Worm (Caenorhabditis elegans) whole organism, young adult: ENCODE measurements around the gene dnc-1.

ENCODE experiments used
- C17E4.6 ChIP-seq: fragments of 200-800 bp; sonication (Bioruptor generic); IDR thresholded peaks from 2 replicates; pipeline ENCODE4 v1.3.6; 2022; ENCODE audit warnings: missing genetic modification reagents, missing genetic modification characterization, missing compliant biosample characterization
- F39B2.1 ChIP-seq: fragments of 200-800 bp; sonication (Bioruptor generic); IDR thresholded peaks from 2 replicates; pipeline ENCODE4 v1.3.6; 2022; ENCODE audit warnings: missing genetic modification reagents, missing genetic modification characterization, missing compliant biosample characterization
- F49E8.2 ChIP-seq: sonication (generic microtip); optimal IDR thresholded peaks from 3 replicates; lab custom pipeline; 2017; ENCODE audit warnings: missing genetic modification characterization, mild to moderate bottlenecking, missing compliant biosample characterization, antibody characterized with exemption, moderate library complexity; ENCODE audit not compliant: insufficient read depth
- F52B5.7 ChIP-seq: sonication (generic microtip); optimal IDR thresholded peaks from 2 replicates; lab custom pipeline; 2016; ENCODE audit warnings: mild to moderate bottlenecking, missing genetic modification characterization, missing compliant biosample characterization
- F57A8.1 ChIP-seq: fragments of 200-800 bp; sonication (Bioruptor generic); optimal IDR thresholded peaks from 2 replicates; lab custom pipeline; 2018; ENCODE audit warnings: mild to moderate bottlenecking, missing genetic modification characterization, moderate library complexity, missing compliant biosample characterization
- F57C9.4 ChIP-seq: sonication (generic microtip); optimal IDR thresholded peaks from 2 replicates; lab custom pipeline; 2017; ENCODE audit warnings: mild to moderate bottlenecking, missing genetic modification characterization, missing compliant biosample characterization
- K11D2.4 ChIP-seq: fragments of 200-800 bp; sonication (Bioruptor generic); IDR thresholded peaks from 2 replicates; pipeline ENCODE4 v1.3.6; 2022; ENCODE audit warnings: missing genetic modification reagents, missing genetic modification characterization, missing compliant biosample characterization
- T07F8.4 ChIP-seq: sonication (generic microtip); optimal IDR thresholded peaks from 2 replicates; lab custom pipeline; 2016; ENCODE audit warnings: mild to moderate bottlenecking, missing genetic modification characterization, moderate library complexity, missing compliant biosample characterization
- Y56A3A.18 ChIP-seq: fragments of 200-800 bp; sonication (Bioruptor generic); IDR thresholded peaks from 2 replicates; pipeline ENCODE4 v1.3.6; 2022; ENCODE audit warnings: missing genetic modification reagents, missing genetic modification characterization, missing compliant biosample characterization
- Y67H2A.10 ChIP-seq: fragments of 200-800 bp; sonication (Bioruptor generic); conservative IDR thresholded peaks from 2 replicates; pipeline ENCODE4 v1.3.6; 2022; ENCODE audit warnings: missing genetic modification reagents, missing genetic modification characterization, missing compliant biosample characterization
- atf-7 ChIP-seq: sonication (generic microtip); optimal IDR thresholded peaks from 2 replicates; lab custom pipeline; 2017; ENCODE audit warnings: mild to moderate bottlenecking, missing genetic modification characterization, missing compliant biosample characterization
- attf-3 ChIP-seq: fragments of 200-800 bp; sonication (Bioruptor generic); conservative IDR thresholded peaks from 2 replicates; pipeline ENCODE4 v1.3.6; 2022; ENCODE audit warnings: missing genetic modification reagents, missing genetic modification characterization, missing compliant biosample characterization
- attf-5 ChIP-seq: fragments of 200-800 bp; sonication (Bioruptor generic); optimal IDR thresholded peaks from 2 replicates; lab custom pipeline; 2018; ENCODE audit warnings: mild to moderate bottlenecking, missing genetic modification characterization, missing compliant biosample characterization
- ceh-58 ChIP-seq: fragments of 200-800 bp; sonication (Bioruptor generic); IDR thresholded peaks from 2 replicates; pipeline ENCODE4 v1.3.6; 2022; ENCODE audit warnings: missing genetic modification characterization, missing compliant biosample characterization
- ceh-79 ChIP-seq: sonication (generic microtip); optimal IDR thresholded peaks from 2 replicates; lab custom pipeline; 2017; ENCODE audit warnings: mild to moderate bottlenecking, missing genetic modification characterization, missing compliant biosample characterization
- efl-1 ChIP-seq: fragments of 150-350 bp; optimal IDR thresholded peaks from 2 replicates; lab custom pipeline; 2014; ENCODE audit warnings: missing biosample characterization, missing genetic modification reagents, missing genetic modification characterization
- egrh-3 ChIP-seq: fragments of 200-800 bp; sonication (Bioruptor generic); IDR thresholded peaks from 2 replicates; pipeline ENCODE4 v1.3.6; 2022; ENCODE audit warnings: missing genetic modification reagents, missing genetic modification characterization, missing compliant biosample characterization
- ets-4 ChIP-seq: fragments of 200-800 bp; sonication (Bioruptor generic); optimal IDR thresholded peaks from 2 replicates; lab custom pipeline; 2018; ENCODE audit warnings: mild to moderate bottlenecking, missing genetic modification characterization, missing compliant biosample characterization
- gei-17 ChIP-seq: fragments of 200-800 bp; sonication (Bioruptor generic); optimal IDR thresholded peaks from 2 replicates; lab custom pipeline; 2018; ENCODE audit warnings: mild to moderate bottlenecking, missing genetic modification characterization, missing compliant biosample characterization
- lag-1 ChIP-seq: fragments of 200-800 bp; sonication (Bioruptor generic); IDR thresholded peaks from 2 replicates; pipeline ENCODE4 v1.3.6; 2022; ENCODE audit warnings: missing genetic modification reagents, missing genetic modification characterization, missing compliant biosample characterization
- let-526 ChIP-seq: fragments of 200-800 bp; sonication (Bioruptor generic); IDR thresholded peaks from 2 replicates; pipeline ENCODE4 v1.3.6; 2022; ENCODE audit warnings: missing genetic modification reagents, missing genetic modification characterization, missing compliant biosample characterization
- lin-40 ChIP-seq: sonication (generic microtip); optimal IDR thresholded peaks from 2 replicates; lab custom pipeline; 2016; ENCODE audit warnings: missing genetic modification characterization, mild to moderate bottlenecking, missing compliant biosample characterization, missing genotype, missing genetic modification reagents
- madf-10 ChIP-seq: sonication (generic microtip); optimal IDR thresholded peaks from 2 replicates; lab custom pipeline; 2016; ENCODE audit warnings: mild to moderate bottlenecking, missing genetic modification characterization, missing compliant biosample characterization
- madf-6 ChIP-seq: fragments of 200-800 bp; sonication (Bioruptor generic); IDR thresholded peaks from 2 replicates; pipeline ENCODE4 v1.3.6; 2022; ENCODE audit warnings: missing genetic modification reagents, missing genetic modification characterization, missing compliant biosample characterization
- mel-28 ChIP-seq: sonication (generic microtip); optimal IDR thresholded peaks from 2 replicates; lab custom pipeline; 2016; ENCODE audit warnings: borderline replicate concordance, mild to moderate bottlenecking, missing genetic modification characterization, missing compliant biosample characterization
- mxl-1 ChIP-seq: sonication (generic microtip); optimal IDR thresholded peaks from 2 replicates; lab custom pipeline; 2016; ENCODE audit warnings: missing genetic modification characterization, missing compliant biosample characterization
- nhr-179 ChIP-seq: sonication (generic microtip); optimal IDR thresholded peaks from 2 replicates; lab custom pipeline; 2016; ENCODE audit warnings: mild to moderate bottlenecking, missing genetic modification characterization, missing compliant biosample characterization
- pbrm-1 ChIP-seq: fragments of 200-800 bp; sonication (Bioruptor generic); IDR thresholded peaks from 2 replicates; pipeline ENCODE4 v1.3.6; 2022; ENCODE audit warnings: missing genetic modification reagents, missing genetic modification characterization, missing compliant biosample characterization
- repo-1 ChIP-seq: sonication (generic microtip); optimal IDR thresholded peaks from 2 replicates; lab custom pipeline; 2017; ENCODE audit warnings: mild to moderate bottlenecking, missing genetic modification characterization, missing compliant biosample characterization
- snpc-3.4 ChIP-seq: sonication (generic microtip); optimal IDR thresholded peaks from 2 replicates; lab custom pipeline; 2017; ENCODE audit warnings: missing genetic modification characterization, mild to moderate bottlenecking, missing compliant biosample characterization, antibody characterized with exemption, moderate library complexity, missing genotype, missing genetic modification reagents
- unc-130 ChIP-seq: sonication (generic microtip); optimal IDR thresholded peaks from 2 replicates; lab custom pipeline; 2016; ENCODE audit warnings: missing genetic modification reagents, missing genetic modification characterization, missing compliant biosample characterization
- zfh-2 ChIP-seq: fragments of 200-800 bp; sonication (Bioruptor generic); conservative IDR thresholded peaks from 2 replicates; pipeline ENCODE4 v1.3.6; 2022; ENCODE audit warnings: missing genetic modification reagents, missing genetic modification characterization, missing compliant biosample characterization
- ztf-3 ChIP-seq: fragments of 200-800 bp; sonication (Bioruptor generic); optimal IDR thresholded peaks from 2 replicates; lab custom pipeline; 2018; ENCODE audit warnings: mild to moderate bottlenecking, missing genetic modification characterization, missing compliant biosample characterization
- ztf-6 ChIP-seq: fragments of 200-800 bp; sonication (Bioruptor generic); IDR thresholded peaks from 2 replicates; pipeline ENCODE4 v1.3.6; 2022; ENCODE audit warnings: missing genetic modification reagents, missing genetic modification characterization, missing compliant biosample characterization

Gene dnc-1

DNA sequence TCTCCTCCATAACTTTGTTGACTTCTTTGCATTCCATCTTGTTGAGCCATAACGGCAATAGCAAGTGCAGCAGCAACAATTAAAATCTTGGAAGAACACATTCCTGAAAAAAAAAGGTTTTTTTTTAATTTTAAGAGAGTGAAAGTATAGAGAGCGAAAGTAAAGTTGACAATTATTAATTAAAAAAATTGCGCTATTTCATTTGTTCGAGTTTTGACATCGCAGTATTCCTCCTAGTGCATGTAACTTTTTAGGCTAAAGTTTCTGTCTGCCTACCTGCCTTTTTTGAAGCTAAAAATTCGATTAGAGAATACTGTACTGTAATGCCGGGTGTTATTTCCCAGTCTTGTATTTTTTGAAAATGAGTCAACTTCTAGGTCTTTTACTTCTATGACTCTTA is 41.0 kb downstream of the dnc-1 start, which contains the start of gene srlf-12:
Gene srlf-12 (minus strand): TSS at position 101 of the 400 bp plus-strand sequence.
- no peak for TF ChIP-seq ztf-6
- no peak for TF ChIP-seq ztf-3 (GFP tag; lab: Kevin White, UChicago)
- no peak for TF ChIP-seq lin-40 (tag; lab: Kevin White, UChicago)

DNA sequence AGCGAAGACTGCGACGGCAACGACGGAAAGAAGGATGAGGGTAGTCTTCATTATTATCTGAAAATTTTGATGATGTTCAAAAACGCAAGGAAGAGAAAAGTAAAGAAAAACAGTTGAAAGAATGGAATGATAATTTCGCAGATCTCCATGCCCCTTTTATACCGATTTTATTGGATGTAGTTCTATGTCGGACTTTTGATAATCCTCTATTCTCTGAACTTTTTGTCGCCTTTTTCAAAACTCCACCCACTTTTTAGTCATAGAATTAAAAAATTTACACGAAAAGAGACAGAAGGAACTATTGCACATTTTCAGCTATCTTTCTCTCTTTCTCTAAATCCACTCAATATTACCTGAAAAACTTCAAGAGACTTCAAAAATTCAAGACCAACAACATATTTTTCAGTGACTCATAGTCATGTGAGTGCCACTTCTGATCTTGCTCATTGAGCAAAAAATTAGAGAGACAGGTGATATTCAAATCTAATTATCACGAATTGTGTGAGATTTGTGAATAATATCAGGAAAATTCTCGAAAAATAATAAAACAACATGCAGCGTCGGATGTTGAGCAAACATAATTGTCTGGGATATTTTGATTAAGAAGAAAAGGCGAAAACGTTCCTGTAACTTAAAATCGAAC is 43.1 kb downstream of the dnc-1 start, which contains the start of gene F13E9.15:
Gene F13E9.15 (minus strand): TSS at position 51 of the 643 bp plus-strand sequence.
- TF ChIP-seq Y56A3A.18 (GFP tag; lab: Robert Waterston, UW) (no peak), F52B5.7 (tag; lab: Kevin White, UChicago) (no peak), ceh-58 (no peak), C17E4.6 (GFP tag; lab: Robert Waterston, UW) (no peak), lag-1 (GFP tag; lab: Robert Waterston, UW) (no peak), Y67H2A.10 (no peak), lin-40 (tag; lab: Kevin White, UChicago) (no peak), ceh-79 (tag; lab: Kevin White, UChicago) (no peak), attf-5 (no peak), gei-17 (GFP tag; lab: Kevin White, UChicago) (no peak), let-526 (GFP tag; lab: Robert Waterston, UW) (no peak), attf-3 (GFP tag; lab: Robert Waterston, UW) (no peak)

DNA sequence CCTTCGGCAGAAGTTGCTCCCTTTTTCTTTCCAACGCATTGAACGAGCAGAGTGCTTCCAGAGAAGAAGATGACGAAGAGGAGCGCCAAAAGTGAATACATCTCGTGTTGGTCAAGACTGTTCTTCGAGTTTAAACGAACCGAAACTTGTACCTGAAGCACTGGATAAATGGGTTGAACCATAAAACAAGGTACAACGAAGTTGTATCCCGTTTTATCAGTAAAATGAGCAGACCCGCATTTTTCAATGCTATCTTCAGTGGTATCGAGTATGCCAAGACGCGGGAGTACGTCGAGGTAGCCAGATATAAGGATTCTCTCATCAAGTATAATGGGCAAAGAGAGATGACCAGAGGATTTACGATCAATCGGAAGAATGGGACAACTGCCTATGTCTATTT is 45.7 kb downstream of the dnc-1 start, which contains the start of gene F13E9.16:
Gene F13E9.16 (minus strand): TSS at position 101 of the 400 bp plus-strand sequence.
- TF ChIP-seq F49E8.2 (tag; lab: Kevin White, UChicago) (no peak), F57A8.1 (GFP tag; lab: Kevin White, UChicago) (no peak), nhr-179 (tag; lab: Kevin White, UChicago) (no peak), F39B2.1 (GFP tag; lab: Robert Waterston, UW) (no peak), unc-130 (GFP tag; lab: Kevin White, UChicago) (no peak), atf-7 (no peak)

- TF ChIP-seq mel-28 (tag; lab: Kevin White, UChicago) (no peak), ceh-58 (no peak), K11D2.4 (GFP tag; lab: Robert Waterston, UW) (no peak), T07F8.4 (tag; lab: Kevin White, UChicago) (no peak), C17E4.6 (GFP tag; lab: Robert Waterston, UW) (no peak), madf-6 (GFP tag; lab: Robert Waterston, UW) (no peak), egrh-3 (no peak), lag-1 (GFP tag; lab: Robert Waterston, UW) (no peak), snpc-3.4 (tag; lab: Kevin White, UChicago) (no peak), lin-40 (tag; lab: Kevin White, UChicago) (no peak), attf-3 (GFP tag; lab: Robert Waterston, UW) (no peak), efl-1 (GFP tag; lab: Kevin White, UChicago) (no peak), F57C9.4 (tag; lab: Kevin White, UChicago) (no peak), mxl-1 (tag; lab: Kevin White, UChicago) (no peak), zfh-2 (GFP tag; lab: Robert Waterston, UW) (no peak), madf-10 (no peak), pbrm-1 (GFP tag; lab: Robert Waterston, UW) (no peak), ets-4 (GFP tag; lab: Kevin White, UChicago) (no peak), repo-1 (tag; lab: Kevin White, UChicago) (no peak)
Observed at ce11 chrIV:10885915-10886314, 47.1 kb downstream of the dnc-1 start, which contains the start of gene srlf-11. srlf-11 (minus strand) TSS chrIV:10886015.
